Worm (Caenorhabditis elegans) whole organism, early embryonic: Measurements from ENCODE around the gene fln-1.

Source experiments
- F13C5.2 ChIP-seq: sonication (generic microtip); optimal IDR thresholded peaks from 2 replicates; lab custom pipeline; 2017; ENCODE audit warnings: mild to moderate bottlenecking, missing genetic modification characterization, inconsistent platforms, missing compliant biosample characterization
- ama-1 ChIP-seq: fragments of 150-350 bp; optimal IDR thresholded peaks from 2 replicates; lab custom pipeline; 2014
- ceh-13 ChIP-seq: fragments of 200-800 bp; sonication (Bioruptor generic); optimal IDR thresholded peaks from 2 replicates; lab custom pipeline; 2018; ENCODE audit warnings: mild to moderate bottlenecking, missing genetic modification characterization, missing compliant biosample characterization
- ceh-36 ChIP-seq: sonication (generic microtip); optimal IDR thresholded peaks from 2 replicates; lab custom pipeline; 2016; ENCODE audit warnings: missing genetic modification characterization, inconsistent platforms, missing compliant biosample characterization
- ets-7 ChIP-seq: sonication (generic microtip); optimal IDR thresholded peaks from 2 replicates; lab custom pipeline; 2016; ENCODE audit warnings: missing genotype, missing genetic modification characterization, missing compliant biosample characterization
- flt-1 ChIP-seq: fragments of 200-800 bp; sonication (Bioruptor generic); IDR thresholded peaks from 2 replicates; pipeline ENCODE4 v1.3.6; 2022; ENCODE audit warnings: missing genetic modification characterization, missing compliant biosample characterization
- hmbx-1 ChIP-seq: sonication (generic microtip); optimal IDR thresholded peaks from 2 replicates; lab custom pipeline; 2016; ENCODE audit warnings: mild to moderate bottlenecking, missing genetic modification characterization, missing compliant biosample characterization
- hmg-4 ChIP-seq: fragments of 200-800 bp; sonication (Bioruptor generic); optimal IDR thresholded peaks from 2 replicates; lab custom pipeline; 2018; ENCODE audit warnings: mild to moderate bottlenecking, missing genetic modification characterization, missing compliant biosample characterization
- hnd-1 ChIP-seq: sonication (generic microtip); optimal IDR thresholded peaks from 2 replicates; lab custom pipeline; 2016; ENCODE audit warnings: missing genetic modification characterization, missing compliant biosample characterization
- pes-1 ChIP-seq: fragments of 200-800 bp; sonication (Bioruptor generic); IDR thresholded peaks from 2 replicates; pipeline ENCODE4 v1.3.6; 2022; ENCODE audit warnings: missing genetic modification reagents, missing genetic modification characterization, missing compliant biosample characterization
- scrt-1 ChIP-seq: fragments of 200-800 bp; sonication (Bioruptor generic); IDR thresholded peaks from 2 replicates; pipeline ENCODE4 v1.3.6; 2022; ENCODE audit warnings: missing genetic modification characterization, missing compliant biosample characterization
- sea-1 ChIP-seq: fragments of 200-800 bp; sonication (Bioruptor generic); conservative IDR thresholded peaks from 2 replicates; pipeline ENCODE4 v1.3.6; 2022; ENCODE audit warnings: missing genetic modification characterization, missing compliant biosample characterization
- tbx-37 ChIP-seq: fragments of 200-800 bp; sonication (Bioruptor generic); conservative IDR thresholded peaks from 2 replicates; pipeline ENCODE4 v1.3.6; 2022; ENCODE audit warnings: missing genetic modification reagents, missing genetic modification characterization, missing compliant biosample characterization

Gene fln-1

ce11 chrIV:314475-314874, 61.3 kb downstream of the fln-1 start:
- TF ChIP-seq ceh-36 (tag; lab: Kevin White, UChicago) (no peak), F13C5.2 (no peak), pes-1 (GFP tag; lab: Robert Waterston, UW) (no peak), ets-7 (no peak), sea-1 (GFP tag; lab: Robert Waterston, UW) (no peak), scrt-1 (GFP tag; lab: Robert Waterston, UW) (no peak), hmg-4 (no peak)

ce11 chrIV:313615-314014, 62.2 kb downstream of the fln-1 start, which contains the start of gene snai-1:
TSS of gene snai-1 (minus strand) at chrIV:313715.
- TF ChIP-seq ama-1 (lab: Kevin White, UChicago) (no peak), tbx-37 (no peak), ceh-36 (tag; lab: Kevin White, UChicago) (no peak), sea-1 (GFP tag; lab: Robert Waterston, UW) (no peak), hmbx-1 (tag; lab: Kevin White, UChicago) (no peak)

ce11 chrIV:309526-309925, 66.3 kb downstream of the fln-1 start:
- TF ChIP-seq flt-1 (GFP tag; lab: Robert Waterston, UW) = no peak
- TF ChIP-seq ceh-13 (GFP tag; lab: Kevin White, UChicago) = no peak
- no peak for TF ChIP-seq hmbx-1 (tag; lab: Kevin White, UChicago)
- no peak for TF ChIP-seq ets-7
- no peak for TF ChIP-seq F13C5.2
- no peak for TF ChIP-seq tbx-37
- no peak for TF ChIP-seq ceh-36 (tag; lab: Kevin White, UChicago)
- no peak for TF ChIP-seq pes-1 (GFP tag; lab: Robert Waterston, UW)
- TF ChIP-seq hnd-1 (tag; lab: Kevin White, UChicago) = no peak
- TF ChIP-seq ama-1 (lab: Kevin White, UChicago) = no peak
- no peak for TF ChIP-seq hmg-4
